Fruit fly (Drosophila melanogaster): ENCODE results near the gene CG14937.
A peak's percentile ranks its signal among the peaks of the same experiment; 100 is the strongest.

The CG14937 gene

dm6 chr2L:11829277-11829676 is 35.4 kb upstream of the CG14937 start, which contains the start of gene esc:
TSS of gene esc (minus strand) at chr2L:11829405.
- TF ChIP-seq CG8119 (GFP tag; IDR thresholded peaks at IDR 0.05) (no peak), Sox14 (GFP tag; optimal IDR thresholded peaks at IDR 0.05) (peak; percentile 21), CG6808 (GFP tag; optimal IDR thresholded peaks at IDR 0.05) (no peak), CG6792 (GFP tag; optimal IDR thresholded peaks at IDR 0.05) (no peak), CG31627 (GFP tag; optimal IDR thresholded peaks at IDR 0.05) (peak; percentile 26), salr (GFP tag; optimal IDR thresholded peaks at IDR 0.05) (no peak), Smox (GFP tag; optimal IDR thresholded peaks at IDR 0.05) (no peak), cyc (GFP tag; optimal IDR thresholded peaks at IDR 0.05) (peak; percentile 28), esn (GFP tag; optimal IDR thresholded peaks at IDR 0.05) (no peak)

- no peak for TF ChIP-seq achi (GFP tag; optimal IDR thresholded peaks at IDR 0.05)
- TF ChIP-seq CG31627 (GFP tag; optimal IDR thresholded peaks at IDR 0.05) = no peak
- TF ChIP-seq CG8632 (GFP tag; optimal IDR thresholded peaks at IDR 0.05) = no peak
- no peak for TF ChIP-seq cyc (GFP tag; optimal IDR thresholded peaks at IDR 0.05)
- no peak for TF ChIP-seq CG6276 (GFP tag; optimal IDR thresholded peaks at IDR 0.05)
- no peak for TF ChIP-seq Lpt (GFP tag; optimal IDR thresholded peaks at IDR 0.05)
- TF ChIP-seq Hr38 (GFP tag; optimal IDR thresholded peaks at IDR 0.05) = no peak
- TF ChIP-seq CG15336 (GFP tag; IDR thresholded peaks at IDR 0.05) = no peak
- TF ChIP-seq Gug (GFP tag; IDR thresholded peaks at IDR 0.05) = no peak
- no peak for TF ChIP-seq salr (GFP tag; optimal IDR thresholded peaks at IDR 0.05)
- no peak for TF ChIP-seq CG9139 (GFP tag; optimal IDR thresholded peaks at IDR 0.05)
- no peak for TF ChIP-seq Eip75B (GFP tag; optimal IDR thresholded peaks at IDR 0.05)
- no peak for TF ChIP-seq Met (GFP tag; optimal IDR thresholded peaks at IDR 0.05)
- TF ChIP-seq CG3919 (GFP tag; optimal IDR thresholded peaks at IDR 0.05) = no peak
- no peak for TF ChIP-seq Sox102F (GFP tag; optimal IDR thresholded peaks at IDR 0.05)
- TF ChIP-seq Hr39 (GFP tag; optimal IDR thresholded peaks at IDR 0.05) = no peak
- TF ChIP-seq CG16779 (tag; optimal IDR thresholded peaks at IDR 0.05) = no peak
- no peak for TF ChIP-seq Blimp-1 (GFP tag; optimal IDR thresholded peaks at IDR 0.05)
- no peak for TF ChIP-seq dac (GFP tag; optimal IDR thresholded peaks at IDR 0.05)
- TF ChIP-seq Ets21C (GFP tag; optimal IDR thresholded peaks at IDR 0.05) = no peak
These were observed 29.7 kb upstream of the CG14937 start for dm6 chr2L:11823470-11824162.

- TF ChIP-seq CG3032 (tag; optimal IDR thresholded peaks at IDR 0.05) (peak; percentile 62), CG6854 (GFP tag; optimal IDR thresholded peaks at IDR 0.05) (peak; percentile 81), CG6276 (GFP tag; optimal IDR thresholded peaks at IDR 0.05) (no peak), CG9139 (GFP tag; optimal IDR thresholded peaks at IDR 0.05) (peak; percentile 81), Ets21C (GFP tag; optimal IDR thresholded peaks at IDR 0.05) (no peak), CG15336 (GFP tag; IDR thresholded peaks at IDR 0.05) (peak; percentile 25; the same call in 1 of the 2 replicates), Eip93F (GFP tag; optimal IDR thresholded peaks at IDR 0.05) (no peak), CG1621 (tag; optimal IDR thresholded peaks at IDR 0.05) (peak; percentile 75), Smox (GFP tag; optimal IDR thresholded peaks at IDR 0.05) (peak; percentile 32), CG10631 (GFP tag; optimal IDR thresholded peaks at IDR 0.05) (peak; percentile 3), CG3919 (GFP tag; optimal IDR thresholded peaks at IDR 0.05) (peak; percentile 88), pdm3 (GFP tag; optimal IDR thresholded peaks at IDR 0.05) (peak; percentile 66), Blimp-1 (GFP tag; optimal IDR thresholded peaks at IDR 0.05) (peak; percentile 25), fkh (GFP tag; optimal IDR thresholded peaks at IDR 0.05) (peak; percentile 89), acj6 (GFP tag; optimal IDR thresholded peaks at IDR 0.05) (peak; percentile 50), Sox14 (GFP tag; optimal IDR thresholded peaks at IDR 0.05) (no peak), fd85E (GFP tag; optimal IDR thresholded peaks at IDR 0.05) (peak; percentile 20), CG7368 (GFP tag; optimal IDR thresholded peaks at IDR 0.05) (peak; percentile 79), CG11762 (GFP tag; optimal IDR thresholded peaks at IDR 0.05; ENCODE audit: insufficient read depth) (peak; percentile 62), CG16779 (tag; optimal IDR thresholded peaks at IDR 0.05) (peak; percentile 20), Eip78C (GFP tag) (peak; percentile 94), CG11294 (GFP tag; IDR thresholded peaks at IDR 0.05) (peak; percentile 55), OdsH (GFP tag; optimal IDR thresholded peaks at IDR 0.05) (peak; percentile 66), Hr38 (GFP tag; optimal IDR thresholded peaks at IDR 0.05) (no peak), topi (GFP tag; optimal IDR thresholded peaks at IDR 0.05) (peak; percentile 60), Hr4 (GFP tag; optimal IDR thresholded peaks at IDR 0.05) (no peak), CG34406 (GFP tag; optimal IDR thresholded peaks at IDR 0.05) (peak; percentile 46), cyc (GFP tag; optimal IDR thresholded peaks at IDR 0.05) (peak; percentile 59), Hr39 (GFP tag; optimal IDR thresholded peaks at IDR 0.05) (no peak), Met (GFP tag; optimal IDR thresholded peaks at IDR 0.05) (peak; percentile 59), Lpt (GFP tag; optimal IDR thresholded peaks at IDR 0.05) (peak; percentile 33), net (GFP tag; optimal IDR thresholded peaks at IDR 0.05) (peak; percentile 59), Eip75B (GFP tag; optimal IDR thresholded peaks at IDR 0.05) (peak; percentile 69), dac (GFP tag; optimal IDR thresholded peaks at IDR 0.05) (no peak), fd59A (GFP tag; optimal IDR thresholded peaks at IDR 0.05) (peak; percentile 53)
These were observed 22.5 kb upstream of the CG14937 start for dm6 chr2L:11816376-11816775.

Data from whole organism, prepupa.